Worm (Caenorhabditis elegans): ENCODE data around the gene B0336.12.

- TF ChIP-seq tbx-37 (GFP tag; conservative IDR thresholded peaks at IDR 0.05): 0 out of 2 replicates have a peak, but pooled peaks have one; percentile 14
- no peak for TF ChIP-seq hmg-4 (GFP tag; optimal IDR thresholded peaks at IDR 0.05)
- no peak for TF ChIP-seq ama-1 (optimal IDR thresholded peaks at IDR 0.05)
- TF ChIP-seq scrt-1 (GFP tag; IDR thresholded peaks at IDR 0.05): no peak
Measured at ce11 chrIII:5706077-5706627, 3.8 kb downstream of the B0336.12 start, which contains the start of gene rpl-23.
